Fruit fly (Drosophila melanogaster): ENCODE data around the gene woc.
A peak's percentile ranks its signal among the peaks of the same experiment; 100 is the strongest.

The woc gene

dm6 chr3R:27226080-27226648 lies 37.7 kb downstream of the woc start:
- TF ChIP-seq CG13204 (GFP tag; optimal IDR thresholded peaks at IDR 0.05) (peak; percentile 16), Pif1B (GFP tag; optimal IDR thresholded peaks at IDR 0.05) (no peak), D1 (tag; optimal IDR thresholded peaks at IDR 0.05) (no peak), EcR (GFP tag; optimal IDR thresholded peaks at IDR 0.05) (peak; percentile 41), Ets98B (GFP tag; IDR thresholded peaks at IDR 0.05) (no peak), CG4496 (GFP tag; IDR thresholded peaks at IDR 0.05) (no peak), CG8159 (tag; optimal IDR thresholded peaks at IDR 0.05) (no peak)

dm6 chr3R:27225490-27225889 lies 38.4 kb downstream of the woc start:
- TF ChIP-seq CG9948 (tag; optimal IDR thresholded peaks at IDR 0.05) (peak; percentile 22), CG8301 (tag; optimal IDR thresholded peaks at IDR 0.05) (peak; percentile 4), Snoo (tag; optimal IDR thresholded peaks at IDR 0.05) (no peak), CG8159 (tag; optimal IDR thresholded peaks at IDR 0.05) (peak; percentile 33), CG15710 (tag; optimal IDR thresholded peaks at IDR 0.05) (no peak), fd96Ca (GFP tag; IDR thresholded peaks at IDR 0.05) (no peak), CG14655 (GFP tag; optimal IDR thresholded peaks at IDR 0.05) (peak; percentile 20), CG12605 (GFP tag; IDR thresholded peaks at IDR 0.05) (no peak), D1 (tag; optimal IDR thresholded peaks at IDR 0.05) (no peak), Pif1A (GFP tag; optimal IDR thresholded peaks at IDR 0.05) (no peak), CG13204 (GFP tag; optimal IDR thresholded peaks at IDR 0.05) (no peak)

- TF ChIP-seq CG13204 (GFP tag; optimal IDR thresholded peaks at IDR 0.05) = no peak
- peak; percentile 72 for TF ChIP-seq Ets98B (GFP tag; IDR thresholded peaks at IDR 0.05)
- TF ChIP-seq CG8159 (tag; optimal IDR thresholded peaks at IDR 0.05) = peak; percentile 75
- peak; percentile 66 for TF ChIP-seq Pif1A (GFP tag; optimal IDR thresholded peaks at IDR 0.05)
- peak; percentile 78 for TF ChIP-seq CG14655 (GFP tag; optimal IDR thresholded peaks at IDR 0.05)
- no peak for TF ChIP-seq EcR (GFP tag; optimal IDR thresholded peaks at IDR 0.05)
- TF ChIP-seq CG9948 (tag; optimal IDR thresholded peaks at IDR 0.05) = peak; percentile 60
- peak; percentile 69 for TF ChIP-seq CG15710 (tag; optimal IDR thresholded peaks at IDR 0.05)
- TF ChIP-seq Snoo (tag; optimal IDR thresholded peaks at IDR 0.05) = peak; percentile 52
- peak; percentile 70 for TF ChIP-seq CG8301 (tag; optimal IDR thresholded peaks at IDR 0.05)
- peak; percentile 63; the same call in 2 of the 3 replicates for TF ChIP-seq CG4496 (GFP tag; IDR thresholded peaks at IDR 0.05)
- TF ChIP-seq rn (GFP tag; IDR thresholded peaks at IDR 0.05) = peak; percentile 34; the same call in 1 of the 2 replicates
- TF ChIP-seq fd96Ca (GFP tag; IDR thresholded peaks at IDR 0.05) = peak; percentile 73
- peak; percentile 65 for TF ChIP-seq Pif1B (GFP tag; optimal IDR thresholded peaks at IDR 0.05)
- no peak for TF ChIP-seq CG10348 (GFP tag; IDR thresholded peaks at IDR 0.05)
- peak; percentile 49 for TF ChIP-seq CG12605 (GFP tag; IDR thresholded peaks at IDR 0.05)
- peak; percentile 71 for TF ChIP-seq CG17806 (tag; optimal IDR thresholded peaks at IDR 0.05)
- TF ChIP-seq CG34367 (tag; optimal IDR thresholded peaks at IDR 0.05) = peak; percentile 60
- TF ChIP-seq gl (tag; optimal IDR thresholded peaks at IDR 0.05) = peak; percentile 30
- TF ChIP-seq D1 (tag; optimal IDR thresholded peaks at IDR 0.05) = no peak
- peak; percentile 51; the same call in 1 of the 2 replicates for TF ChIP-seq CG32121 (GFP tag; IDR thresholded peaks at IDR 0.05)
Observed at dm6 chr3R:27224727-27225126, 39.1 kb downstream of the woc start.

- TF ChIP-seq CG12605 (GFP tag; IDR thresholded peaks at IDR 0.05) (no peak), CG17806 (tag; optimal IDR thresholded peaks at IDR 0.05) (no peak), CG15710 (tag; optimal IDR thresholded peaks at IDR 0.05) (no peak), CG14655 (GFP tag; optimal IDR thresholded peaks at IDR 0.05) (no peak), CG8301 (tag; optimal IDR thresholded peaks at IDR 0.05) (no peak), CG13204 (GFP tag; optimal IDR thresholded peaks at IDR 0.05) (no peak), CG9948 (tag; optimal IDR thresholded peaks at IDR 0.05) (no peak), gl (tag; optimal IDR thresholded peaks at IDR 0.05) (no peak), CG32121 (GFP tag; IDR thresholded peaks at IDR 0.05) (no peak), Pif1A (GFP tag; optimal IDR thresholded peaks at IDR 0.05) (no peak), Pif1B (GFP tag; optimal IDR thresholded peaks at IDR 0.05) (no peak), fd96Ca (GFP tag; IDR thresholded peaks at IDR 0.05) (no peak), rn (GFP tag; IDR thresholded peaks at IDR 0.05) (no peak), EcR (GFP tag; optimal IDR thresholded peaks at IDR 0.05) (no peak), CG8159 (tag; optimal IDR thresholded peaks at IDR 0.05) (no peak), CG10348 (GFP tag; IDR thresholded peaks at IDR 0.05) (no peak), Ets98B (GFP tag; IDR thresholded peaks at IDR 0.05) (no peak; the same call in 1 of the 2 replicates), D1 (tag; optimal IDR thresholded peaks at IDR 0.05) (no peak), CG4496 (GFP tag; IDR thresholded peaks at IDR 0.05) (no peak)
Observed at dm6 chr3R:27223012-27223411, 40.8 kb downstream of the woc start.

- TF ChIP-seq gl (tag; optimal IDR thresholded peaks at IDR 0.05) = peak; percentile 28
- TF ChIP-seq CG4496 (GFP tag; IDR thresholded peaks at IDR 0.05) = no peak
- TF ChIP-seq CG17806 (tag; optimal IDR thresholded peaks at IDR 0.05) = peak; percentile 59
- TF ChIP-seq CG15710 (tag; optimal IDR thresholded peaks at IDR 0.05) = peak; percentile 72
- TF ChIP-seq Snoo (tag; optimal IDR thresholded peaks at IDR 0.05) = peak; percentile 20
- TF ChIP-seq CG9948 (tag; optimal IDR thresholded peaks at IDR 0.05) = peak; percentile 37
- TF ChIP-seq Pif1A (GFP tag; optimal IDR thresholded peaks at IDR 0.05) = peak; percentile 39
- no peak for TF ChIP-seq CG14655 (GFP tag; optimal IDR thresholded peaks at IDR 0.05)
- TF ChIP-seq CG8159 (tag; optimal IDR thresholded peaks at IDR 0.05) = peak; percentile 71
- peak; percentile 48 for TF ChIP-seq CG34367 (tag; optimal IDR thresholded peaks at IDR 0.05)
- TF ChIP-seq CG10348 (GFP tag; IDR thresholded peaks at IDR 0.05) = no peak
- TF ChIP-seq EcR (GFP tag; optimal IDR thresholded peaks at IDR 0.05) = peak; percentile 52
Observed at dm6 chr3R:27222013-27222673, 41.7 kb downstream of the woc start.
